Worm (Caenorhabditis elegans) whole organism, young adult: ENCODE measurements around the gene Y51H4A.24.
A peak's percentile ranks its signal among the peaks of the same experiment; 100 is the strongest.
"Not testable (repeated sequence)": the region's sequence is repeated elsewhere in the genome, so short reads cannot be mapped to it uniquely, and the experiment has no call there.

Experiments used
- B0261.1 ChIP-seq: sonication (generic microtip); optimal IDR thresholded peaks from 2 replicates; lab custom pipeline; 2016; ENCODE audit warnings: mild to moderate bottlenecking, missing genetic modification characterization, moderate library complexity, missing compliant biosample characterization
- F33H1.4 ChIP-seq: fragments of 200-800 bp; sonication (Bioruptor generic); IDR thresholded peaks from 2 replicates; pipeline ENCODE4 v1.3.6; 2022; ENCODE audit warnings: missing genetic modification reagents, missing genetic modification characterization, missing compliant biosample characterization
- F39B2.1 ChIP-seq: fragments of 200-800 bp; sonication (Bioruptor generic); IDR thresholded peaks from 2 replicates; pipeline ENCODE4 v1.3.6; 2022; ENCODE audit warnings: missing genetic modification reagents, missing genetic modification characterization, missing compliant biosample characterization
- F52B5.7 ChIP-seq: sonication (generic microtip); optimal IDR thresholded peaks from 2 replicates; lab custom pipeline; 2016; ENCODE audit warnings: mild to moderate bottlenecking, missing genetic modification characterization, missing compliant biosample characterization
- F57A8.1 ChIP-seq: fragments of 200-800 bp; sonication (Bioruptor generic); optimal IDR thresholded peaks from 2 replicates; lab custom pipeline; 2018; ENCODE audit warnings: mild to moderate bottlenecking, missing genetic modification characterization, moderate library complexity, missing compliant biosample characterization
- K11D2.4 ChIP-seq: fragments of 200-800 bp; sonication (Bioruptor generic); IDR thresholded peaks from 2 replicates; pipeline ENCODE4 v1.3.6; 2022; ENCODE audit warnings: missing genetic modification reagents, missing genetic modification characterization, missing compliant biosample characterization
- T07F8.4 ChIP-seq: sonication (generic microtip); optimal IDR thresholded peaks from 2 replicates; lab custom pipeline; 2016; ENCODE audit warnings: mild to moderate bottlenecking, missing genetic modification characterization, moderate library complexity, missing compliant biosample characterization
- akir-1 ChIP-seq: fragments of 200-800 bp; sonication (Bioruptor generic); optimal IDR thresholded peaks from 2 replicates; lab custom pipeline; 2018; ENCODE audit warnings: mild to moderate bottlenecking, missing genetic modification characterization, moderate library complexity, missing compliant biosample characterization
- ama-1 ChIP-seq, 3 experiments: fragments of 150-350 bp in 1 of 3; sonication (generic microtip) in 2 of 3; optimal IDR thresholded peaks; 2 replicates each; lab custom pipeline; 2014 to 2018; ENCODE audit warnings: missing biosample characterization in 2 of 3, missing genetic modification characterization in 2 of 3, missing genetic modification reagents in 2 of 3
- athp-1 ChIP-seq: sonication (generic microtip); optimal IDR thresholded peaks from 2 replicates; lab custom pipeline; 2017; ENCODE audit warnings: mild to moderate bottlenecking, missing genetic modification characterization, missing compliant biosample characterization
- attf-5 ChIP-seq: fragments of 200-800 bp; sonication (Bioruptor generic); optimal IDR thresholded peaks from 2 replicates; lab custom pipeline; 2018; ENCODE audit warnings: mild to moderate bottlenecking, missing genetic modification characterization, missing compliant biosample characterization
- attf-6 ChIP-seq: fragments of 200-800 bp; sonication (Bioruptor generic); IDR thresholded peaks from 2 replicates; pipeline ENCODE4 v1.3.6; 2022; ENCODE audit warnings: missing genetic modification reagents, missing genetic modification characterization, missing compliant biosample characterization
- cebp-2 ChIP-seq: fragments of 200-800 bp; sonication (Bioruptor generic); IDR thresholded peaks from 2 replicates; pipeline ENCODE4 v1.3.6; 2022; ENCODE audit warnings: missing genetic modification characterization, missing compliant biosample characterization
- ceh-91 ChIP-seq: fragments of 200-800 bp; sonication (Bioruptor generic); IDR thresholded peaks from 2 replicates; pipeline ENCODE4 v1.3.6; 2022; ENCODE audit warnings: missing genetic modification reagents, missing genetic modification characterization, missing compliant biosample characterization
- egrh-3 ChIP-seq: fragments of 200-800 bp; sonication (Bioruptor generic); IDR thresholded peaks from 2 replicates; pipeline ENCODE4 v1.3.6; 2022; ENCODE audit warnings: missing genetic modification reagents, missing genetic modification characterization, missing compliant biosample characterization
- him-1 ChIP-seq: sonication (generic microtip); optimal IDR thresholded peaks from 2 replicates; lab custom pipeline; 2016; ENCODE audit warnings: missing genotype, missing genetic modification reagents, missing genetic modification characterization, missing compliant biosample characterization
- hlh-12 ChIP-seq: sonication (generic microtip); optimal IDR thresholded peaks from 2 replicates; lab custom pipeline; 2016; ENCODE audit warnings: missing genetic modification characterization, missing compliant biosample characterization
- hmg-1.2 ChIP-seq: fragments of 200-800 bp; sonication (Bioruptor generic); IDR thresholded peaks from 2 replicates; pipeline ENCODE4 v1.3.6; 2022; ENCODE audit warnings: missing genetic modification reagents, missing genetic modification characterization, missing compliant biosample characterization
- hrde-1 ChIP-seq: sonication (generic microtip); optimal IDR thresholded peaks from 2 replicates; lab custom pipeline; 2016; ENCODE audit warnings: missing genetic modification characterization, mild to moderate bottlenecking, missing compliant biosample characterization, moderate library complexity, missing genotype, missing genetic modification reagents, borderline replicate concordance
- let-526 ChIP-seq: fragments of 200-800 bp; sonication (Bioruptor generic); IDR thresholded peaks from 2 replicates; pipeline ENCODE4 v1.3.6; 2022; ENCODE audit warnings: missing genetic modification reagents, missing genetic modification characterization, missing compliant biosample characterization
- let-607 ChIP-seq, 2 experiments: fragments of 200-800 bp in 1 of 2; sonication (Bioruptor generic) in 1 of 2; sonication (generic microtip) in 1 of 2; optimal IDR thresholded peaks; 2 replicates each; lab custom pipeline; 2016 to 2018; ENCODE audit warnings: mild to moderate bottlenecking in 2 of 2, missing compliant biosample characterization in 2 of 2, missing genetic modification characterization in 2 of 2, moderate library complexity in 2 of 2, missing genotype in 1 of 2
- lin-26 ChIP-seq: fragments of 200-800 bp; sonication (Bioruptor generic); IDR thresholded peaks from 2 replicates; pipeline ENCODE4 v1.3.6; 2022; ENCODE audit warnings: missing genetic modification reagents, missing genetic modification characterization, missing compliant biosample characterization
- madf-8 ChIP-seq: fragments of 200-800 bp; sonication (Bioruptor generic); conservative IDR thresholded peaks from 2 replicates; pipeline ENCODE4 v1.3.6; 2022; ENCODE audit warnings: missing genetic modification reagents, missing genetic modification characterization, missing compliant biosample characterization
- mel-28 ChIP-seq: sonication (generic microtip); optimal IDR thresholded peaks from 2 replicates; lab custom pipeline; 2016; ENCODE audit warnings: borderline replicate concordance, mild to moderate bottlenecking, missing genetic modification characterization, missing compliant biosample characterization
- nfya-1 ChIP-seq: sonication (generic microtip); optimal IDR thresholded peaks from 2 replicates; lab custom pipeline; 2017; ENCODE audit warnings: antibody characterized with exemption, missing compliant biosample characterization, missing genetic modification characterization, borderline replicate concordance; ENCODE audit not compliant: insufficient read depth
- nfya-2 ChIP-seq: fragments of 200-800 bp; sonication (Bioruptor generic); IDR thresholded peaks from 2 replicates; pipeline ENCODE4 v1.3.6; 2022; ENCODE audit warnings: missing genetic modification reagents, missing genetic modification characterization, missing compliant biosample characterization
- snpc-1.1 ChIP-seq: sonication (generic microtip); optimal IDR thresholded peaks from 2 replicates; lab custom pipeline; 2017; ENCODE audit warnings: missing genetic modification characterization, mild to moderate bottlenecking, missing compliant biosample characterization, antibody characterized with exemption, moderate library complexity, missing genotype, missing genetic modification reagents; ENCODE audit not compliant: insufficient read depth
- snpc-1.3 ChIP-seq: sonication (generic microtip); optimal IDR thresholded peaks from 2 replicates; lab custom pipeline; 2017; ENCODE audit warnings: missing genetic modification characterization, mild to moderate bottlenecking, missing compliant biosample characterization, antibody characterized with exemption, moderate library complexity, missing genotype, missing genetic modification reagents; ENCODE audit not compliant: insufficient read depth
- snpc-4 ChIP-seq, 5 experiments: fragments of 150-350 bp in 1 of 5; sonication (generic microtip) in 4 of 5; optimal IDR thresholded peaks; 2 replicates each; lab custom pipeline; 2014 to 2018; ENCODE audit warnings: missing genetic modification characterization in 5 of 5, missing biosample characterization in 3 of 5, antibody characterized with exemption in 2 of 5, mild to moderate bottlenecking in 2 of 5, missing compliant biosample characterization in 2 of 5, missing genotype in 2 of 5, moderate library complexity in 2 of 5, missing genetic modification reagents in 1 of 5
- somi-1 ChIP-seq: fragments of 200-800 bp; sonication (Bioruptor generic); optimal IDR thresholded peaks from 2 replicates; lab custom pipeline; 2018; ENCODE audit warnings: mild to moderate bottlenecking, missing genetic modification characterization, missing compliant biosample characterization
- zfh-2 ChIP-seq: fragments of 200-800 bp; sonication (Bioruptor generic); conservative IDR thresholded peaks from 2 replicates; pipeline ENCODE4 v1.3.6; 2022; ENCODE audit warnings: missing genetic modification reagents, missing genetic modification characterization, missing compliant biosample characterization
- zim-3 ChIP-seq: sonication (generic microtip); optimal IDR thresholded peaks from 2 replicates; lab custom pipeline; 2017; ENCODE audit warnings: mild to moderate bottlenecking, missing genetic modification characterization, moderate library complexity, missing compliant biosample characterization
- ztf-18 ChIP-seq: sonication (generic microtip); optimal IDR thresholded peaks from 2 replicates; lab custom pipeline; 2016; ENCODE audit warnings: missing genotype, mild to moderate bottlenecking, missing genetic modification characterization, missing compliant biosample characterization
- ztf-25 ChIP-seq: fragments of 200-800 bp; sonication (Bioruptor generic); IDR thresholded peaks from 2 replicates; pipeline ENCODE4 v1.3.6; 2022; ENCODE audit warnings: missing genetic modification reagents, missing genetic modification characterization, missing compliant biosample characterization
- ztf-28 ChIP-seq: fragments of 200-800 bp; sonication (Bioruptor generic); IDR thresholded peaks from 2 replicates; pipeline ENCODE4 v1.3.6; 2022; ENCODE audit warnings: missing genetic modification reagents, missing genetic modification characterization, missing compliant biosample characterization
- ztf-6 ChIP-seq: fragments of 200-800 bp; sonication (Bioruptor generic); IDR thresholded peaks from 2 replicates; pipeline ENCODE4 v1.3.6; 2022; ENCODE audit warnings: missing genetic modification reagents, missing genetic modification characterization, missing compliant biosample characterization

Gene Y51H4A.24

DNA sequence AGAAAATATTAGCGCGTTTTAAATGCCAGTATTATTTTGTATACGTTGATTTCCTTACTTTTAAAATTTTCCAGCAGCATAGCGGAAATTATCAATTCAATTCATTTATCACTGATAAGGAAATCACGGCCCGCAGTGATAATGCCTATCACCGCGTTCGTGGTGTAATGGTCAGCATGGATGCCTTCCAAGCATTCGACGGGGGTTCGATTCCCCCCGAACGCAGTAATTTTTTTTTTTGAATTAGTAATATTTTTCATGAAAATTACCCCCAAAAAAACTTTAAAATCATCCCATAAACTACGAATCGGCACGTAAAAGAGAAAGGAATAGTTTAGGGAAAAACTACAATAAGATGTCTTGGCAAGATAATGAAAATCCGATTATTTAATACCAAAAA lies 34.4 kb upstream of the Y51H4A.24 start (continued):
- TF ChIP-seq F33H1.4 (GFP tag; lab: Robert Waterston, UW) (no peak), zfh-2 (GFP tag; lab: Robert Waterston, UW) (no peak), ceh-91 (GFP tag; lab: Robert Waterston, UW) (no peak), hlh-12 (tag; lab: Kevin White, UChicago) (peak; percentile 69), K11D2.4 (GFP tag; lab: Robert Waterston, UW) (no peak), attf-6 (GFP tag; lab: Robert Waterston, UW) (peak; percentile 97), ztf-6 (GFP tag; lab: Robert Waterston, UW) (peak; percentile 14; the same call in 1 of the 2 replicates), nfya-2 (GFP tag; lab: Robert Waterston, UW) (no peak), madf-8 (0 out of 2 replicates have a peak, but pooled peaks have one; percentile 6), let-607 (tag; optimal IDR thresholded peaks at IDR 0.05; lab: Kevin White, UChicago) (peak in 1 of 2 experiments; percentile 41), T07F8.4 (peak; percentile 65), ztf-18 (peak; percentile 62), somi-1 (GFP tag; lab: Kevin White, UChicago) (no peak), hrde-1 (tag; lab: Kevin White, UChicago) (peak; percentile 57), ama-1 (optimal IDR thresholded peaks at IDR 0.05; lab: Kevin White, UChicago) (no peak), ama-1 (GFP tag; optimal IDR thresholded peaks at IDR 0.05; lab: Kevin White, UChicago) (peak; percentile 74 to 77), hmg-1.2 (GFP tag; lab: Robert Waterston, UW) (peak; percentile 60; the same call in 1 of the 2 replicates), lin-26 (GFP tag; lab: Robert Waterston, UW) (no peak; the same call in none of the 2 replicates), attf-5 (GFP tag; lab: Kevin White, UChicago) (peak; percentile 56), ztf-25 (GFP tag; lab: Robert Waterston, UW) (peak; percentile 91; the same call in 1 of the 2 replicates), cebp-2 (GFP tag; lab: Robert Waterston, UW) (0 out of 2 replicates have a peak, but pooled peaks have one; percentile 43), F57A8.1 (GFP tag; lab: Kevin White, UChicago) (no peak), mel-28 (no peak), let-526 (GFP tag; lab: Robert Waterston, UW) (0 out of 2 replicates have a peak, but pooled peaks have one; percentile 16), him-1 (tag; lab: Kevin White, UChicago) (peak; percentile 79), zim-3 (tag; lab: Kevin White, UChicago) (peak; percentile 47), B0261.1 (tag; lab: Kevin White, UChicago) (peak; percentile 79), snpc-1.1 (peak; percentile 59), ztf-28 (GFP tag; lab: Robert Waterston, UW) (no peak), egrh-3 (GFP tag; lab: Robert Waterston, UW) (no peak), athp-1 (tag; lab: Kevin White, UChicago) (peak; percentile 46), F39B2.1 (no peak)

ce11 chrIV:16755771-16756170 lies 15.1 kb upstream of the Y51H4A.24 start, which contains the start of gene Y43D4A.2:
TSS of gene Y43D4A.2 (minus strand) at chrIV:16755871.
- not testable (repeated sequence) for TF ChIP-seq let-526 (GFP tag; lab: Robert Waterston, UW); nfya-1 (tag; lab: Kevin White, UChicago); snpc-1.3 (tag; lab: Kevin White, UChicago)

DNA sequence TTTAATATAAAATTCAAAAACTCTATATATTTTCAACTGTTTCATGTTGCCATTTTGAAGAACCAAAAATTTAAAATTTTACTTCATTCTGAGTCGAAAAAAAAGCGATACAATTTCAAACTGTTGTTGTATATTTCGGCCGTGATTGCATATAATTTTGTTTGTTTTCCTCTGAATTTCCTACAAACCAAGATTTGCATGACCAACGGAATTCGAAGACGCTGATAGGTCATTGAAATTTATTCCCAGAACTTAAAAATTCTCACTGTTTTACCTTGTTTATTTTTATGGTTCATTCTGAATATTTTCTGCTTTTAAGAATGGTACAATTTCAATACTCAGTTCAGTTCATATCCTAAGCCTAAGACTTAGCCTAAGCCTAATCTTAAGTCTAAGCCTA lies 10.4 kb upstream of the Y51H4A.24 start:
- peak; percentile 58; the same call in 1 of the 2 replicates for TF ChIP-seq attf-6 (GFP tag; lab: Robert Waterston, UW)
- TF ChIP-seq attf-5 (GFP tag; lab: Kevin White, UChicago), result no peak
- no peak for TF ChIP-seq snpc-4 (GFP tag; optimal IDR thresholded peaks at IDR 0.05; lab: Kevin White, UChicago)
- peak in 2 of 4 experiments; percentile 25 to 39 for TF ChIP-seq snpc-4 (tag; optimal IDR thresholded peaks at IDR 0.05; lab: Kevin White, UChicago)
- TF ChIP-seq akir-1, result no peak
- no peak for TF ChIP-seq F52B5.7 (tag; lab: Kevin White, UChicago)
- TF ChIP-seq, all 124 proteins: peak for 2
